Worm (Caenorhabditis elegans) whole organism, L4 larva: ENCODE results near the gene srh-41.
"Not testable (repeated sequence)": the region's sequence is repeated elsewhere in the genome, so short reads cannot be mapped to it uniquely, and the experiment has no call there.

ENCODE experiments used
- F44E2.7 ChIP-seq: fragments of 200-800 bp; sonication (Bioruptor generic); IDR thresholded peaks from 2 replicates; pipeline ENCODE4 v2.1.2; 2022; ENCODE audit warnings: missing genetic modification characterization, missing compliant biosample characterization
- R02D3.7 ChIP-seq: fragments of 150-350 bp; sonication (generic microtip); optimal IDR thresholded peaks from 3 replicates; lab custom pipeline; 2014; ENCODE audit warnings: missing biosample characterization, missing genetic modification characterization
- Y105C5A.15 ChIP-seq: fragments of 200-800 bp; sonication (Bioruptor generic); IDR thresholded peaks from 2 replicates; pipeline ENCODE4 v1.3.6; 2022; ENCODE audit warnings: missing genetic modification characterization, missing compliant biosample characterization
- Y75B8A.6 ChIP-seq: fragments of 200-800 bp; sonication (Bioruptor generic); IDR thresholded peaks from 2 replicates; pipeline ENCODE4 v1.3.6; 2022; ENCODE audit warnings: missing genetic modification reagents, missing genetic modification characterization, missing compliant biosample characterization
- ZK546.5 ChIP-seq, 2 experiments: sonication (generic microtip); optimal IDR thresholded peaks; 2 replicates each; lab custom pipeline; 2017; ENCODE audit warnings: missing biosample characterization in 2 of 2, missing genetic modification characterization in 2 of 2
- arid-1 ChIP-seq: fragments of 200-800 bp; sonication (Bioruptor generic); conservative IDR thresholded peaks from 2 replicates; pipeline ENCODE4 v1.3.6; 2022; ENCODE audit warnings: missing genetic modification reagents, missing genetic modification characterization, missing compliant biosample characterization
- ceh-32 ChIP-seq: sonication (generic microtip); optimal IDR thresholded peaks from 2 replicates; lab custom pipeline; 2016; ENCODE audit warnings: mild to moderate bottlenecking, missing genetic modification characterization, missing compliant biosample characterization; ENCODE audit not compliant: poor library complexity
- ceh-62 ChIP-seq: sonication (generic microtip); optimal IDR thresholded peaks from 2 replicates; lab custom pipeline; 2017; ENCODE audit warnings: missing biosample characterization, missing genetic modification characterization
- daf-12 ChIP-seq: fragments of 150-350 bp; optimal IDR thresholded peaks from 2 replicates; lab custom pipeline; 2014; ENCODE audit warnings: missing biosample characterization, missing genetic modification reagents, missing genetic modification characterization
- daf-16 ChIP-seq, 3 experiments: sonication (generic microtip); optimal IDR thresholded peaks; 2 replicates each; lab custom pipeline; 2016 to 2017; ENCODE audit warnings: missing genetic modification characterization in 3 of 3, missing genetic modification reagents in 3 of 3, mild to moderate bottlenecking in 2 of 3, missing compliant biosample characterization in 2 of 3, missing biosample characterization in 1 of 3, moderate library complexity in 1 of 3
- dmd-6 ChIP-seq: fragments of 200-800 bp; sonication (Bioruptor generic); IDR thresholded peaks from 2 replicates; pipeline ENCODE4 v1.3.6; 2022; ENCODE audit warnings: missing genetic modification reagents, missing genetic modification characterization, missing compliant biosample characterization
- dpl-1 ChIP-seq: fragments of 150-350 bp; optimal IDR thresholded peaks from 2 replicates; lab custom pipeline; 2014; ENCODE audit warnings: missing biosample characterization, missing genetic modification reagents, missing genetic modification characterization
- duxl-1 ChIP-seq: sonication (generic microtip); optimal IDR thresholded peaks from 2 replicates; lab custom pipeline; 2016; ENCODE audit warnings: mild to moderate bottlenecking, missing genetic modification characterization, moderate library complexity, missing compliant biosample characterization; ENCODE audit not compliant: poor library complexity
- fos-1 ChIP-seq: fragments of 150-350 bp; optimal IDR thresholded peaks from 2 replicates; lab custom pipeline; 2014; ENCODE audit warnings: missing biosample characterization, missing genetic modification characterization
- gei-8 ChIP-seq: fragments of 200-800 bp; sonication (Bioruptor generic); optimal IDR thresholded peaks from 2 replicates; lab custom pipeline; 2018; ENCODE audit warnings: mild to moderate bottlenecking, missing genetic modification characterization, missing compliant biosample characterization
- hlh-11 ChIP-seq: fragments of 200-800 bp; sonication (Bioruptor generic); optimal IDR thresholded peaks from 2 replicates; lab custom pipeline; 2018; ENCODE audit warnings: mild to moderate bottlenecking, missing genetic modification characterization, missing compliant biosample characterization
- hmg-1.1 ChIP-seq: fragments of 200-800 bp; sonication (Bioruptor generic); IDR thresholded peaks from 2 replicates; pipeline ENCODE4 v1.3.6; 2022; ENCODE audit warnings: missing genetic modification reagents, missing genetic modification characterization, missing compliant biosample characterization
- jun-1 ChIP-seq: fragments of 150-350 bp; optimal IDR thresholded peaks from 2 replicates; lab custom pipeline; 2014; ENCODE audit warnings: missing biosample characterization, missing genetic modification reagents, missing genetic modification characterization
- lim-7 ChIP-seq: fragments of 200-800 bp; sonication (Bioruptor generic); IDR thresholded peaks from 2 replicates; pipeline ENCODE4 v1.3.6; 2022; ENCODE audit warnings: missing genetic modification characterization, missing compliant biosample characterization
- lin-15B ChIP-seq: fragments of 150-350 bp; sonication (generic microtip); optimal IDR thresholded peaks from 3 replicates; lab custom pipeline; 2014; ENCODE audit warnings: missing biosample characterization, missing genetic modification characterization
- lin-29 ChIP-seq: fragments of 200-800 bp; sonication (Bioruptor generic); IDR thresholded peaks from 2 replicates; pipeline ENCODE4 v1.3.6; 2022; ENCODE audit warnings: missing genetic modification reagents, missing genetic modification characterization, missing compliant biosample characterization
- lin-39 ChIP-seq: fragments of 150-350 bp; optimal IDR thresholded peaks from 2 replicates; lab custom pipeline; 2014; ENCODE audit warnings: missing biosample characterization, missing genetic modification reagents, missing genetic modification characterization
- lir-3 ChIP-seq: sonication (generic microtip); optimal IDR thresholded peaks from 2 replicates; lab custom pipeline; 2016; ENCODE audit warnings: mild to moderate bottlenecking, missing genetic modification characterization, missing compliant biosample characterization
- madf-5 ChIP-seq, 2 experiments: fragments of 200-800 bp; sonication (Bioruptor generic); IDR thresholded peaks; 2 replicates each; pipeline ENCODE4 v1.3.6; 2022; ENCODE audit warnings: missing compliant biosample characterization in 2 of 2, missing genetic modification characterization in 2 of 2
- nhr-28 ChIP-seq: fragments of 150-350 bp; optimal IDR thresholded peaks from 2 replicates; lab custom pipeline; 2014; ENCODE audit warnings: missing biosample characterization, missing genetic modification characterization
- nhr-41 ChIP-seq: fragments of 200-800 bp; sonication (Bioruptor generic); IDR thresholded peaks from 2 replicates; pipeline ENCODE4 v1.3.6; 2022; ENCODE audit warnings: missing genetic modification reagents, missing genetic modification characterization, missing compliant biosample characterization
- nhr-48 ChIP-seq: sonication (generic microtip); optimal IDR thresholded peaks from 2 replicates; lab custom pipeline; 2016; ENCODE audit warnings: mild to moderate bottlenecking, missing genetic modification characterization, missing compliant biosample characterization
- nhr-76 ChIP-seq: fragments of 150-350 bp; optimal IDR thresholded peaks from 2 replicates; lab custom pipeline; 2014; ENCODE audit warnings: missing biosample characterization, missing genetic modification characterization
- php-3 ChIP-seq: fragments of 200-800 bp; sonication (Bioruptor generic); IDR thresholded peaks from 2 replicates; pipeline ENCODE4 v1.3.6; 2022; ENCODE audit warnings: missing genetic modification reagents, missing genetic modification characterization, missing compliant biosample characterization
- rbr-2 ChIP-seq: sonication (generic microtip); optimal IDR thresholded peaks from 2 replicates; lab custom pipeline; 2016; ENCODE audit warnings: missing genotype, missing genetic modification characterization, missing compliant biosample characterization
- sdz-12 ChIP-seq: fragments of 200-800 bp; sonication (Bioruptor generic); optimal IDR thresholded peaks from 2 replicates; lab custom pipeline; 2018; ENCODE audit warnings: mild to moderate bottlenecking, missing genetic modification characterization, missing compliant biosample characterization
- skn-1 ChIP-seq: fragments of 150-350 bp; optimal IDR thresholded peaks from 2 replicates; lab custom pipeline; 2014; ENCODE audit warnings: missing biosample characterization, missing genetic modification characterization
- spr-1 ChIP-seq: sonication (generic microtip); optimal IDR thresholded peaks from 2 replicates; lab custom pipeline; 2016; ENCODE audit warnings: mild to moderate bottlenecking, missing genetic modification characterization, missing compliant biosample characterization
- unc-39 ChIP-seq: sonication (generic microtip); optimal IDR thresholded peaks from 2 replicates; lab custom pipeline; 2017; ENCODE audit warnings: missing biosample characterization, missing genetic modification characterization
- unc-62 ChIP-seq, 3 experiments: fragments of 150-350 bp in 1 of 3; sonication (generic microtip); optimal IDR thresholded peaks in 2 of 3; peaks in 1 of 3; 1 replicate in 1 of 3; 2 replicates in 2 of 3; lab custom pipeline; 2014 to 2017; ENCODE audit warnings: missing biosample characterization in 3 of 3, missing genetic modification characterization in 3 of 3, missing genetic modification reagents in 3 of 3, missing genotype in 1 of 3
- vab-7 ChIP-seq: fragments of 200-800 bp; sonication (Bioruptor generic); IDR thresholded peaks from 2 replicates; pipeline ENCODE4 v1.3.6; 2022; ENCODE audit warnings: missing genetic modification reagents, missing genetic modification characterization, missing compliant biosample characterization
- zfp-3 ChIP-seq: fragments of 200-800 bp; sonication (Bioruptor generic); conservative IDR thresholded peaks from 2 replicates; pipeline ENCODE4 v1.3.6; 2022; ENCODE audit warnings: missing genetic modification reagents, missing genetic modification characterization, missing compliant biosample characterization

srh-41 gene

DNA sequence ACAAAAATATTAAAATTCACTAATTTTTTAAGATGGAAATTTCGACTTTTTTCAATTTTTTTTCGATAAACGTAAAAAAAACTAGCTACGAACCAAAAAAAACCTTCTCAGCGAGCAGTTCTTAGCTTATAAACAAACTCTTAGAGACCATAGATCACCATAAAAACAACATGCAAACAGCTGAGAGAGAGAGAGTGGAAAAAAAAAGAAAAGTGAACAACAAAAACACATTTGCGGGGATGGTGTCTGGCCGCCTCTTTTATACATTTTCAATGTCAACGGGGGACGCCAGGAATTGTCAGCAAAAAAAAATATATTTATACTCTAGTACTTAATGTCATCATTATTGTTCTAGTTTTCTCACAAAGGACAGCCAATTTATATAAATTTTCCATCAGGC lies 24.4 kb upstream of the srh-41 start:
- TF ChIP-seq madf-5 (GFP tag; IDR thresholded peaks at IDR 0.05; lab: Robert Waterston, UW) (no peak), lin-15B (no peak), hlh-11 (tag; lab: Kevin White, UChicago) (peak; percentile 17), hmg-1.1 (no peak), php-3 (GFP tag; lab: Robert Waterston, UW) (no peak), duxl-1 (tag; lab: Kevin White, UChicago) (no peak), dpl-1 (GFP tag; lab: Kevin White, UChicago) (no peak), nhr-48 (tag; lab: Kevin White, UChicago) (no peak), spr-1 (no peak), ZK546.5 (tag; optimal IDR thresholded peaks at IDR 0.05; lab: Kevin White, UChicago) (no peak), zfp-3 (GFP tag; lab: Robert Waterston, UW) (no peak), nhr-28 (no peak), nhr-41 (GFP tag; lab: Robert Waterston, UW) (no peak), F44E2.7 (GFP tag; lab: Robert Waterston, UW) (no peak), vab-7 (GFP tag; lab: Robert Waterston, UW) (no peak), ceh-62 (tag; lab: Kevin White, UChicago) (no peak), sdz-12 (GFP tag; lab: Kevin White, UChicago) (no peak), lim-7 (no peak), daf-16 (GFP tag; optimal IDR thresholded peaks at IDR 0.05; lab: Kevin White, UChicago) (peak in 1 of 2 experiments; percentile 66), daf-16 (tag; optimal IDR thresholded peaks at IDR 0.05; lab: Kevin White, UChicago) (peak; percentile 60), lin-29 (no peak), dmd-6 (GFP tag; lab: Robert Waterston, UW) (no peak), unc-62 (GFP tag; optimal IDR thresholded peaks at IDR 0.05 in 1 of 2; lab: Kevin White, UChicago) (no peak), unc-62 (tag; optimal IDR thresholded peaks at IDR 0.05; lab: Kevin White, UChicago) (no peak), rbr-2 (tag; lab: Kevin White, UChicago) (peak; percentile 2), ceh-32 (tag; lab: Kevin White, UChicago) (no peak), nhr-76 (no peak)
- TF ChIP-seq, all 104 proteins: peak for 3

DNA sequence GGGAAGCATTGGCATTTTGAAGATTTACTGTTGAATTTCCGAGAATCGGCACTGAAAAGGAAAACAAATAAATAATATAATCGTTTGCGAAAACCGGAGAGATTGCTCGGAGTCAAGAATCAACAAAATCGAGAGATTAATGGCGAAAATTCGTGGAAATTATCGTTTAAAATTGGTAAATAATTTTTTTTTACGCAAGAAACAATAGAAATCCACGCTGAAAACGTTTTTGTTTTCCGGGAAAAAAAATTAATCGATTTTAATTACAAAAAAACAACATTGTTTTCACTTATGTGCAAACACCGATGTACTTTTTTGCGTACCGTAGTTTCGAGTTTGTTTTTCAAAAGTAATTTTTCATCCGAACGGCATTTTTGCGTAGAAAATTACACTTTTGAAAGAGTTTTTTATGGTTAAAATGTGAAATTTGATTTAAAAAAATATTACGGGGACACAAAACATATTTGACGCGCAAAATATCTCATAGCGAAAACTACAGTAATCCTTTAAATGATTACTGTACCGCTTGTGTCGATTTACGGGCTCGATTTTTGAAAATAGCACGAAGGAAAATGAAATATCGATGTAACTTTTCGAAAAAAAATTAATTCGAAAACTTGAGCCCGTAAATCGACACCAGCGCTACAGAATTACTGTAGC lies 23.7 kb upstream of the srh-41 start, which contains the start of gene ctl-3:
Gene ctl-3, minus strand, starts transcription at position 51 of the 660 bp plus-strand sequence.
- TF ChIP-seq nhr-41 (GFP tag; lab: Robert Waterston, UW) (no peak), Y75B8A.6 (no peak), unc-39 (tag; lab: Kevin White, UChicago) (no peak), Y105C5A.15 (no peak), fos-1 (tag; lab: Kevin White, UChicago) (no peak), gei-8 (GFP tag; lab: Kevin White, UChicago) (no peak), lin-15B (no peak), ceh-32 (tag; lab: Kevin White, UChicago) (no peak), jun-1 (tag; lab: Kevin White, UChicago) (no peak), lin-39 (tag; lab: Kevin White, UChicago) (no peak)

- TF ChIP-seq R02D3.7 (tag; lab: Kevin White, UChicago); arid-1 (GFP tag; lab: Robert Waterston, UW); hmg-1.1: not testable (repeated sequence)
Observed at ce11 chrII:14306160-14306559, 19.0 kb upstream of the srh-41 start, which contains the start of gene ctl-1. ctl-1 (minus strand) TSS chrII:14306260.

DNA sequence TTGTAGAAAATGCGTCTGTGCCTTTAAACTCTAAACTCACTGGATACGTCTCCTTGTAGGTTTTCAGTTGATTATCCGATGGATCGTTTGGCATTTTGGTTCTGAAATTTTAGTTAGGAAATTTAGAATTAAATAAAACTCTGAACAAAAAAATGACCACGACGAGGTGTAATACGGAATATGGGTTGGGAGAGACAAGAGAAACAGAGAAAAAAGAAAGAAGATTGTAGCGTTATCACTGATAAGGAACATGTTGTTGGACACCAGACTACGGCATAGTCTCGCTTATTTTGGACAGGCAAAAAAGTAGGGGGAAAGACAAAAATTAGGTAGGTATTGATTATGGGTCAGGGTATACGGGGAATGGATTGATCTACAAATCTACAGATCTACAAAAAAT lies 14.8 kb upstream of the srh-41 start, which contains the start of gene ctl-2:
Gene ctl-2, minus strand, starts transcription at position 101 of the 400 bp plus-strand sequence.
- not testable (repeated sequence) for TF ChIP-seq daf-12; lir-3 (tag; lab: Kevin White, UChicago); skn-1 (tag; lab: Kevin White, UChicago)
